Worm (Caenorhabditis elegans) whole organism, early embryonic: ENCODE results near the gene ZK402.2.
"Not testable (repeated sequence)": the region's sequence is repeated elsewhere in the genome, so short reads cannot be mapped to it uniquely, and the experiment has no call there.

ENCODE experiments used
- B0310.2 ChIP-seq: sonication (generic microtip); optimal IDR thresholded peaks from 2 replicates; lab custom pipeline; 2016; ENCODE audit warnings: mild to moderate bottlenecking, missing genetic modification characterization, missing compliant biosample characterization
- F13C5.2 ChIP-seq: sonication (generic microtip); optimal IDR thresholded peaks from 2 replicates; lab custom pipeline; 2017; ENCODE audit warnings: mild to moderate bottlenecking, missing genetic modification characterization, inconsistent platforms, missing compliant biosample characterization
- aly-1 ChIP-seq: sonication (generic microtip); optimal IDR thresholded peaks from 2 replicates; lab custom pipeline; 2016; ENCODE audit warnings: missing genetic modification characterization, missing compliant biosample characterization
- ama-1 ChIP-seq: fragments of 150-350 bp; optimal IDR thresholded peaks from 2 replicates; lab custom pipeline; 2014
- tbx-11 ChIP-seq: fragments of 200-800 bp; sonication (Bioruptor generic); IDR thresholded peaks from 2 replicates; pipeline ENCODE4 v1.3.6; 2022; ENCODE audit warnings: missing genetic modification characterization, missing compliant biosample characterization

- not testable (repeated sequence) for TF ChIP-seq ama-1; aly-1 (tag; lab: Kevin White, UChicago); B0310.2 (tag; lab: Kevin White, UChicago); F13C5.2 (tag; lab: Kevin White, UChicago)
- peak; percentile 60; the same call in 1 of the 2 replicates for TF ChIP-seq tbx-11 (GFP tag; lab: Robert Waterston, UW)
These were observed 28.5 kb upstream of the ZK402.2 start for ce11 chrX:1375071-1375470.
